Fruit fly (Drosophila melanogaster) whole organism, embryonic: ENCODE measurements around the gene CG10435.

Experiments
- ATbp ChIP-seq: fragments of 200-800 bp; sonication (Bioruptor generic); optimal IDR thresholded peaks from 2 replicates; lab custom pipeline; 2017; ENCODE audit warnings: missing biosample characterization, mild to moderate bottlenecking, missing genetic modification characterization, missing genetic modification reagents
- Atf-2 ChIP-seq: fragments of 200-800 bp; sonication (Bioruptor generic); optimal IDR thresholded peaks from 2 replicates; lab custom pipeline; 2016; ENCODE audit warnings: missing biosample characterization, missing genetic modification characterization
- CG11504 ChIP-seq: fragments of 200-800 bp; sonication (Bioruptor generic); optimal IDR thresholded peaks from 3 replicates; lab custom pipeline; 2019; ENCODE audit warnings: missing biosample characterization, mild to moderate bottlenecking, missing genetic modification characterization, moderate library complexity
- CG11560 ChIP-seq: fragments of 200-800 bp; sonication (Bioruptor generic); IDR thresholded peaks from 3 replicates; pipeline ENCODE4 v1.3.6; 2022; ENCODE audit warnings: missing biosample characterization, missing genetic modification characterization
- CG11695 ChIP-seq: fragments of 200-800 bp; sonication (Bioruptor generic); IDR thresholded peaks from 3 replicates; pipeline ENCODE4 v1.3.6; 2022; ENCODE audit warnings: missing biosample characterization, missing genetic modification characterization
- CG12155 ChIP-seq: fragments of 200-800 bp; sonication (Bioruptor generic); optimal IDR thresholded peaks from 3 replicates; lab custom pipeline; 2016; ENCODE audit warnings: missing biosample characterization, missing genetic modification characterization
- CG1233 ChIP-seq: fragments of 200-800 bp; sonication (Bioruptor generic); optimal IDR thresholded peaks from 4 replicates; lab custom pipeline; 2018; ENCODE audit warnings: missing biosample characterization, mild to moderate bottlenecking, missing genetic modification characterization
- CG13287 ChIP-seq: fragments of 200-800 bp; sonication (Bioruptor generic); IDR thresholded peaks from 2 replicates; pipeline ENCODE4 v1.3.6; 2022; ENCODE audit warnings: missing biosample characterization, missing genetic modification characterization; ENCODE audit not compliant: partially characterized antibody
- CG13775 ChIP-seq: fragments of 200-800 bp; sonication (Bioruptor generic); optimal IDR thresholded peaks from 3 replicates; lab custom pipeline; 2017; ENCODE audit warnings: missing biosample characterization, mild to moderate bottlenecking, missing genetic modification characterization
- CG14860 ChIP-seq: fragments of 200-800 bp; sonication (Bioruptor generic); IDR thresholded peaks from 3 replicates; pipeline ENCODE4 v1.3.6; 2022; ENCODE audit warnings: missing biosample characterization, missing genetic modification characterization; ENCODE audit not compliant: partially characterized antibody
- CG1603 ChIP-seq: fragments of 200-800 bp; sonication (Bioruptor generic); optimal IDR thresholded peaks from 2 replicates; lab custom pipeline; 2019; ENCODE audit warnings: missing biosample characterization, mild to moderate bottlenecking, missing genetic modification characterization, moderate library complexity
- CG17829 ChIP-seq: fragments of 200-800 bp; optimal IDR thresholded peaks from 2 replicates; lab custom pipeline; 2019; ENCODE audit warnings: missing biosample characterization, mild to moderate bottlenecking, missing genetic modification characterization, moderate library complexity
- CG18476 ChIP-seq: fragments of 200-800 bp; sonication (Bioruptor generic); optimal IDR thresholded peaks from 2 replicates; lab custom pipeline; 2016; ENCODE audit warnings: missing biosample characterization, mild to moderate bottlenecking, missing genetic modification characterization
- CG18619 ChIP-seq: fragments of 200-800 bp; sonication (Bioruptor generic); optimal IDR thresholded peaks from 3 replicates; lab custom pipeline; 2017; ENCODE audit warnings: missing biosample characterization, mild to moderate bottlenecking, missing genetic modification characterization
- CG30020 ChIP-seq: fragments of 200-800 bp; optimal IDR thresholded peaks from 2 replicates; lab custom pipeline; 2019; ENCODE audit warnings: missing biosample characterization, mild to moderate bottlenecking, missing genetic modification characterization, moderate library complexity
- CG31388 ChIP-seq: fragments of 200-800 bp; sonication (Bioruptor generic); optimal IDR thresholded peaks from 2 replicates; lab custom pipeline; 2016; ENCODE audit warnings: missing biosample characterization, missing genetic modification characterization
- CG34224 ChIP-seq: fragments of 200-800 bp; sonication (Bioruptor generic); IDR thresholded peaks from 3 replicates; pipeline ENCODE4 v1.3.6; 2022; ENCODE audit warnings: missing biosample characterization, missing genetic modification characterization; ENCODE audit not compliant: partially characterized antibody
- CG4424 ChIP-seq: fragments of 200-800 bp; sonication (Bioruptor generic); optimal IDR thresholded peaks from 3 replicates; lab custom pipeline; 2016; ENCODE audit warnings: missing biosample characterization, missing genetic modification characterization
- CG7928 ChIP-seq: fragments of 200-800 bp; sonication (Bioruptor generic); optimal IDR thresholded peaks from 2 replicates; lab custom pipeline; 2017; ENCODE audit warnings: missing biosample characterization, mild to moderate bottlenecking, missing genetic modification characterization
- Dbx ChIP-seq: fragments of 200-800 bp; sonication (Bioruptor generic); IDR thresholded peaks from 3 replicates; pipeline ENCODE4 v1.3.6; 2022; ENCODE audit warnings: missing biosample characterization, missing genetic modification characterization
- Ets97D ChIP-seq: fragments of 200-800 bp; sonication (Bioruptor generic); optimal IDR thresholded peaks from 3 replicates; lab custom pipeline; 2016; ENCODE audit warnings: missing biosample characterization, missing genetic modification characterization
- Hr39 ChIP-seq: fragments of >200 bp; optimal IDR thresholded peaks from 2 replicates; lab custom pipeline; 2017
- Hr78 ChIP-seq, 2 experiments: fragments of 200-800 bp in 1 of 2; fragments of >200 bp in 1 of 2; sonication (Bioruptor generic) in 1 of 2; optimal IDR thresholded peaks; 2 replicates each; lab custom pipeline; 2017 to 2019; ENCODE audit warnings: missing biosample characterization in 2 of 2, missing genetic modification characterization in 2 of 2, mild to moderate bottlenecking in 1 of 2, moderate library complexity in 1 of 2
- Max ChIP-seq: fragments of 200-800 bp; sonication (Bioruptor generic); optimal IDR thresholded peaks from 2 replicates; lab custom pipeline; 2016; ENCODE audit warnings: missing biosample characterization, mild to moderate bottlenecking, missing genetic modification characterization
- Med ChIP-seq: fragments of 200-800 bp; sonication (Bioruptor generic); peaks from one replicate; lab custom pipeline; 2016; ENCODE audit warnings: missing biosample characterization, missing genetic modification characterization, mild to moderate bottlenecking, inconsistent platforms, moderate library complexity
- Nf-YC ChIP-seq: fragments of 200-800 bp; optimal IDR thresholded peaks from 3 replicates; lab custom pipeline; 2019; ENCODE audit warnings: missing biosample characterization, mild to moderate bottlenecking, missing genetic modification characterization, moderate library complexity
- al ChIP-seq: fragments of 200-800 bp; sonication (Bioruptor generic); IDR thresholded peaks from 2 replicates; pipeline ENCODE4 v1.3.6; 2022; ENCODE audit warnings: missing biosample characterization, missing genetic modification characterization
- btn ChIP-seq: fragments of 200-800 bp; sonication (Bioruptor generic); optimal IDR thresholded peaks from 2 replicates; lab custom pipeline; 2016; ENCODE audit warnings: missing biosample characterization, missing genetic modification characterization
- cad ChIP-seq: fragments of >200 bp; optimal IDR thresholded peaks from 2 replicates; lab custom pipeline; 2017; ENCODE audit warnings: missing biosample characterization, missing genetic modification characterization
- cg ChIP-seq: fragments of 200-800 bp; sonication (Bioruptor generic); optimal IDR thresholded peaks from 3 replicates; lab custom pipeline; 2019; ENCODE audit warnings: missing biosample characterization, mild to moderate bottlenecking, missing genetic modification characterization, moderate library complexity
- chif ChIP-seq, 2 experiments: fragments of 200-800 bp; sonication (Bioruptor generic); optimal IDR thresholded peaks; 3 replicates each; lab custom pipeline; 2016; ENCODE audit warnings: missing biosample characterization in 2 of 2, missing genetic modification characterization in 2 of 2
- chm ChIP-seq: fragments of 200-800 bp; sonication (Bioruptor generic); IDR thresholded peaks from 2 replicates; pipeline ENCODE4 v1.3.6; 2022; ENCODE audit warnings: missing biosample characterization, missing genetic modification characterization
- dmrt99B ChIP-seq: fragments of 200-800 bp; sonication (Bioruptor generic); optimal IDR thresholded peaks from 2 replicates; lab custom pipeline; 2018; ENCODE audit warnings: missing biosample characterization, mild to moderate bottlenecking, missing genetic modification characterization, moderate library complexity
- ftz-f1 ChIP-seq: fragments of 200-800 bp; sonication (Bioruptor generic); optimal IDR thresholded peaks from 2 replicates; lab custom pipeline; 2016; ENCODE audit warnings: missing biosample characterization, missing genetic modification characterization
- gcm ChIP-seq: fragments of 200-800 bp; sonication (Bioruptor generic); optimal IDR thresholded peaks from 2 replicates; lab custom pipeline; 2019; ENCODE audit warnings: missing biosample characterization, mild to moderate bottlenecking, missing genetic modification characterization, moderate library complexity
- gro ChIP-seq: fragments of 200-800 bp; sonication (Bioruptor generic); optimal IDR thresholded peaks from 2 replicates; lab custom pipeline; 2016; ENCODE audit warnings: missing biosample characterization, missing genetic modification characterization
- lbe ChIP-seq: fragments of 200-800 bp; sonication (Bioruptor generic); optimal IDR thresholded peaks from 2 replicates; lab custom pipeline; 2016; ENCODE audit warnings: missing biosample characterization, mild to moderate bottlenecking, missing genetic modification characterization
- mam ChIP-seq: fragments of 200-800 bp; sonication (Bioruptor generic); optimal IDR thresholded peaks from 3 replicates; lab custom pipeline; 2016; ENCODE audit warnings: missing biosample characterization, missing genetic modification characterization
- org-1 ChIP-seq: fragments of 200-800 bp; sonication (Bioruptor generic); optimal IDR thresholded peaks from 2 replicates; lab custom pipeline; 2017; ENCODE audit warnings: missing biosample characterization, missing genetic modification characterization
- peb ChIP-seq: fragments of 200-800 bp; sonication (Bioruptor generic); IDR thresholded peaks from 2 replicates; pipeline ENCODE4 v1.3.6; 2022; ENCODE audit warnings: missing biosample characterization, missing genetic modification characterization
- phol ChIP-seq: fragments of 200-800 bp; sonication (Bioruptor generic); optimal IDR thresholded peaks from 3 replicates; lab custom pipeline; 2018; ENCODE audit warnings: missing biosample characterization, mild to moderate bottlenecking, missing genetic modification characterization, moderate library complexity
- pnt ChIP-seq: fragments of 200-800 bp; sonication (Bioruptor generic); optimal IDR thresholded peaks from 3 replicates; lab custom pipeline; 2016; ENCODE audit warnings: missing biosample characterization, missing genetic modification characterization
- pzg ChIP-seq: fragments of 200-800 bp; sonication (Bioruptor generic); optimal IDR thresholded peaks from 3 replicates; lab custom pipeline; 2018; ENCODE audit warnings: missing biosample characterization, mild to moderate bottlenecking, missing genetic modification characterization, moderate library complexity
- ro ChIP-seq: fragments of 200-800 bp; sonication (Bioruptor generic); IDR thresholded peaks from 2 replicates; pipeline ENCODE4 v1.3.6; 2022; ENCODE audit warnings: missing biosample characterization, missing genetic modification characterization
- salm ChIP-seq: fragments of 200-800 bp; sonication (Bioruptor generic); optimal IDR thresholded peaks from 2 replicates; lab custom pipeline; 2018; ENCODE audit warnings: missing biosample characterization, mild to moderate bottlenecking, missing genetic modification characterization
- sna ChIP-seq: fragments of 200-800 bp; sonication (Bioruptor generic); IDR thresholded peaks from 2 replicates; pipeline ENCODE4 v1.3.6; 2022; ENCODE audit warnings: missing biosample characterization, missing genetic modification characterization; ENCODE audit not compliant: partially characterized antibody
- stwl ChIP-seq: fragments of 200-800 bp; sonication (Bioruptor generic); optimal IDR thresholded peaks from 3 replicates; lab custom pipeline; 2018; ENCODE audit warnings: missing biosample characterization, mild to moderate bottlenecking, missing genetic modification characterization, moderate library complexity
- trem ChIP-seq: fragments of 200-800 bp; optimal IDR thresholded peaks from 3 replicates; lab custom pipeline; 2019; ENCODE audit warnings: missing biosample characterization, mild to moderate bottlenecking, missing genetic modification characterization, moderate library complexity
- tup ChIP-seq: fragments of 200-800 bp; sonication (Bioruptor generic); optimal IDR thresholded peaks from 2 replicates; lab custom pipeline; 2016; ENCODE audit warnings: missing biosample characterization, mild to moderate bottlenecking, missing genetic modification characterization, moderate library complexity
- unc-4 ChIP-seq: fragments of 200-800 bp; sonication (Bioruptor generic); IDR thresholded peaks from 2 replicates; pipeline ENCODE4 v1.3.6; 2022; ENCODE audit warnings: missing biosample characterization, missing genetic modification characterization; ENCODE audit not compliant: partially characterized antibody

The CG10435 gene

dm6 chr3R:8032923-8033478, 20.0 kb upstream of the CG10435 start, which contains the start of the genes CG11035 and unc-45 (continued):
- TF ChIP-seq stwl (tag; lab: Kevin White, UChicago), result peak; percentile 29
- no peak for TF ChIP-seq btn (GFP tag; lab: Kevin White, UChicago)
- TF ChIP-seq CG11695, result 0 out of 3 replicates have a peak, but pooled peaks have one; percentile 19
- no peak for TF ChIP-seq ATbp
- TF ChIP-seq salm, result no peak
- TF ChIP-seq CG13287, result peak; percentile 83
- TF ChIP-seq peb (GFP tag; lab: Robert Waterston, UW), result no peak
- TF ChIP-seq ro (GFP tag; lab: Robert Waterston, UW), result no peak
- TF ChIP-seq CG18619 (GFP tag; lab: Kevin White, UChicago), result no peak
- no peak for TF ChIP-seq gcm (GFP tag; lab: Kevin White, UChicago)
- peak; percentile 72 for TF ChIP-seq Nf-YC (tag; lab: Kevin White, UChicago)
- TF ChIP-seq cg (GFP tag; lab: Kevin White, UChicago), result peak; percentile 46
- peak; percentile 40 for TF ChIP-seq CG13775
- TF ChIP-seq CG30020, result peak; percentile 33
- peak; percentile 35; the same call in 1 of the 2 replicates for TF ChIP-seq al (GFP tag; lab: Robert Waterston, UW)
- TF ChIP-seq Dbx, result peak; percentile 41; the same call in 1 of the 3 replicates
- TF ChIP-seq CG12155, result no peak
- peak; percentile 29 for TF ChIP-seq Ets97D (GFP tag; lab: Kevin White, UChicago)
- peak; percentile 15 for TF ChIP-seq CG1233 (GFP tag; lab: Kevin White, UChicago)
- peak; percentile 61 for TF ChIP-seq CG11504 (tag; lab: Kevin White, UChicago)
- peak; percentile 2 for TF ChIP-seq CG7928 (GFP tag; lab: Kevin White, UChicago)
- TF ChIP-seq Hr39 (lab: Kevin White, UChicago), result no peak
- TF ChIP-seq dmrt99B (tag; lab: Kevin White, UChicago), result no peak
- peak; percentile 9 for TF ChIP-seq Max
- TF ChIP-seq lbe, result peak; percentile 65
- peak; percentile 41 for TF ChIP-seq trem (tag; lab: Kevin White, UChicago)
- peak; percentile 15 for TF ChIP-seq CG18476 (GFP tag; lab: Kevin White, UChicago)
- peak in 1 of 2 experiments; percentile 86 for TF ChIP-seq Hr78 (GFP tag; optimal IDR thresholded peaks at IDR 0.05; lab: Kevin White, UChicago)
- no peak for TF ChIP-seq CG11560 (tag; lab: Robert Waterston, UW)
- peak; percentile 64 for TF ChIP-seq CG17829 (tag; lab: Kevin White, UChicago)
- TF ChIP-seq pnt (GFP tag; lab: Kevin White, UChicago), result no peak
- TF ChIP-seq CG34224, result peak; percentile 64; the same call in 2 of the 3 replicates
- no peak for TF ChIP-seq Atf-2
- TF ChIP-seq chm, result no peak
- TF ChIP-seq phol (tag; lab: Kevin White, UChicago), result peak; percentile 71
- peak; percentile 75 for TF ChIP-seq CG14860 (GFP tag; lab: Robert Waterston, UW)
- no peak for TF ChIP-seq cad (GFP tag; lab: Kevin White, UChicago)
- no peak for TF ChIP-seq CG1603
- peak; percentile 33 for TF ChIP-seq CG4424 (GFP tag; lab: Kevin White, UChicago)
- TF ChIP-seq mam, result peak; percentile 78
- TF ChIP-seq tup (GFP tag; lab: Kevin White, UChicago), result no peak
- TF ChIP-seq ftz-f1 (GFP tag; lab: Kevin White, UChicago), result peak; percentile 27
- TF ChIP-seq Med, result peak; percentile 50
- TF ChIP-seq chif (GFP tag; optimal IDR thresholded peaks at IDR 0.05; lab: Kevin White, UChicago), result no peak
- TF ChIP-seq gro (GFP tag; lab: Kevin White, UChicago), result peak; percentile 59
- peak; percentile 57 for TF ChIP-seq pzg (GFP tag; lab: Kevin White, UChicago)
- no peak for TF ChIP-seq org-1
- no peak for TF ChIP-seq CG31388 (GFP tag; lab: Kevin White, UChicago)
- TF ChIP-seq unc-4 (GFP tag; lab: Robert Waterston, UW), result peak; percentile 78
- TF ChIP-seq sna, result peak; percentile 75
